Fruit fly (Drosophila melanogaster) whole organism, pupa: ENCODE results near the gene Gr68a.

Experiments used
- CG10348 ChIP-seq: fragments of 200-800 bp; sonication (Bioruptor generic); IDR thresholded peaks from 2 replicates; pipeline ENCODE4 v1.3.6; 2022; ENCODE audit warnings: missing biosample characterization, missing genetic modification characterization
- CG12605 ChIP-seq: fragments of 200-800 bp; sonication (Bioruptor generic); IDR thresholded peaks from 2 replicates; pipeline ENCODE4 v1.3.6; 2022; ENCODE audit warnings: missing biosample characterization, missing genetic modification characterization
- CG13204 ChIP-seq: fragments of 200-800 bp; sonication (Bioruptor generic); optimal IDR thresholded peaks from 2 replicates; lab custom pipeline; 2018; ENCODE audit warnings: missing biosample characterization, mild to moderate bottlenecking, missing genetic modification characterization, moderate library complexity
- CG14655 ChIP-seq: fragments of 200-800 bp; sonication (Bioruptor generic); optimal IDR thresholded peaks from 3 replicates; lab custom pipeline; 2017; ENCODE audit warnings: mild to moderate bottlenecking, missing biosample characterization, missing genetic modification reagents, missing genetic modification characterization
- CG15710 ChIP-seq: fragments of 200-800 bp; sonication (Bioruptor generic); optimal IDR thresholded peaks from 2 replicates; lab custom pipeline; 2018; ENCODE audit warnings: missing biosample characterization, mild to moderate bottlenecking, missing genetic modification characterization, moderate library complexity
- CG17806 ChIP-seq: fragments of 200-800 bp; sonication (Bioruptor generic); optimal IDR thresholded peaks from 2 replicates; lab custom pipeline; 2018; ENCODE audit warnings: missing biosample characterization, mild to moderate bottlenecking, missing genetic modification characterization, moderate library complexity
- CG32121 ChIP-seq: fragments of 200-800 bp; sonication (Bioruptor generic); IDR thresholded peaks from 2 replicates; pipeline ENCODE4 v1.3.6; 2022; ENCODE audit warnings: missing biosample characterization, missing genetic modification characterization
- CG34367 ChIP-seq: fragments of 200-800 bp; sonication (Bioruptor generic); optimal IDR thresholded peaks from 2 replicates; lab custom pipeline; 2018; ENCODE audit warnings: missing biosample characterization, mild to moderate bottlenecking, missing genetic modification characterization
- CG4496 ChIP-seq: fragments of 200-800 bp; sonication (Bioruptor generic); IDR thresholded peaks from 3 replicates; pipeline ENCODE4 v1.3.6; 2022; ENCODE audit warnings: missing biosample characterization, missing genetic modification characterization
- CG8159 ChIP-seq: fragments of 200-800 bp; sonication (Bioruptor generic); optimal IDR thresholded peaks from 3 replicates; lab custom pipeline; 2018; ENCODE audit warnings: missing biosample characterization, mild to moderate bottlenecking, missing genetic modification characterization, moderate library complexity
- CG8301 ChIP-seq: fragments of 200-800 bp; sonication (Bioruptor generic); optimal IDR thresholded peaks from 2 replicates; lab custom pipeline; 2018; ENCODE audit warnings: missing biosample characterization, mild to moderate bottlenecking, missing genetic modification characterization
- CG9948 ChIP-seq: fragments of 200-800 bp; sonication (Bioruptor generic); optimal IDR thresholded peaks from 2 replicates; lab custom pipeline; 2018; ENCODE audit warnings: missing biosample characterization, mild to moderate bottlenecking, missing genetic modification characterization, moderate library complexity
- D1 ChIP-seq: fragments of 200-800 bp; sonication (Bioruptor generic); optimal IDR thresholded peaks from 2 replicates; lab custom pipeline; 2018; ENCODE audit warnings: missing biosample characterization, mild to moderate bottlenecking, missing genetic modification characterization, moderate library complexity
- EcR ChIP-seq: fragments of 200-800 bp; sonication (Bioruptor generic); optimal IDR thresholded peaks from 3 replicates; lab custom pipeline; 2019; ENCODE audit warnings: missing biosample characterization, missing genetic modification characterization, mild to moderate bottlenecking, moderate library complexity, missing genetic modification reagents
- Ets98B ChIP-seq: fragments of 200-800 bp; sonication (Bioruptor generic); IDR thresholded peaks from 2 replicates; pipeline ENCODE4 v1.3.6; 2022; ENCODE audit warnings: missing biosample characterization, missing genetic modification characterization
- Pif1A ChIP-seq: fragments of 200-800 bp; sonication (Bioruptor generic); optimal IDR thresholded peaks from 3 replicates; lab custom pipeline; 2016; ENCODE audit warnings: missing biosample characterization, missing genetic modification characterization
- Pif1B ChIP-seq: fragments of 200-800 bp; sonication (Bioruptor generic); optimal IDR thresholded peaks from 3 replicates; lab custom pipeline; 2016; ENCODE audit warnings: missing biosample characterization, missing genetic modification characterization
- Snoo ChIP-seq: fragments of 200-800 bp; sonication (Bioruptor generic); optimal IDR thresholded peaks from 3 replicates; lab custom pipeline; 2017; ENCODE audit warnings: missing biosample characterization, mild to moderate bottlenecking, missing genetic modification characterization, inconsistent platforms
- fd96Ca ChIP-seq: fragments of 200-800 bp; sonication (Bioruptor generic); IDR thresholded peaks from 3 replicates; pipeline ENCODE4 v1.3.6; 2022; ENCODE audit warnings: missing biosample characterization, missing genetic modification characterization
- gl ChIP-seq: fragments of 200-800 bp; sonication (Bioruptor generic); optimal IDR thresholded peaks from 2 replicates; lab custom pipeline; 2018; ENCODE audit warnings: missing biosample characterization, mild to moderate bottlenecking, missing genetic modification characterization
- rn ChIP-seq: fragments of 200-800 bp; sonication (Bioruptor generic); IDR thresholded peaks from 2 replicates; pipeline ENCODE4 v1.3.6; 2022; ENCODE audit warnings: missing biosample characterization, missing genetic modification characterization

Gene Gr68a

DNA sequence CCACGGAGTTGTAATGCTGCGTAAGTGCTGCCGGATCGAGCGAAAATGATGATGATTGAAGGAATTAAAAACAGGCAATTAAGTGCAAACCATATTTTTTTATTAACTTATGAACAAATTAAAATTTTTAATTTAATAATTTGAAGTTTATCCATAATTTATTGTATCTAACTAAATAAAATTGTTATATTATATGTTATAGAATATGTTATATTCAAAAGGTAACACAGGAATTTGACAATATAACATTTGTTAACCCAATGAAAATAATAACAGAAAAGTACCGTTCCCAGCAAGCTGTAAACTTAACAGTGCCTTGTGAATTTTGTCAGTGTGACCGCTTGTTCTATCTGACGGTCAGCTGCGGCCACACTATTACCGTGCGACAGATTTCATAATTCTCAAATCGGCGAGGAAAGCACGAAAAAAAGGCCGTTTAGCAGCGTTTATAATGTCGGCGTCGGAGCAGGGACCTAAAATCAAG, 42.4 kb upstream of the Gr68a start, which contains the start of the genes Ccdc56 and mtTFB1:
Gene Ccdc56 (plus strand): TSS at position 347 of the 484 bp plus-strand sequence.
Gene mtTFB1 (plus strand): TSS at position 347 of the 484 bp plus-strand sequence.
- TF ChIP-seq CG4496 (GFP tag; lab: Robert Waterston, UW) (peak; percentile 47; the same call in 2 of the 3 replicates), CG34367 (no peak)

DNA sequence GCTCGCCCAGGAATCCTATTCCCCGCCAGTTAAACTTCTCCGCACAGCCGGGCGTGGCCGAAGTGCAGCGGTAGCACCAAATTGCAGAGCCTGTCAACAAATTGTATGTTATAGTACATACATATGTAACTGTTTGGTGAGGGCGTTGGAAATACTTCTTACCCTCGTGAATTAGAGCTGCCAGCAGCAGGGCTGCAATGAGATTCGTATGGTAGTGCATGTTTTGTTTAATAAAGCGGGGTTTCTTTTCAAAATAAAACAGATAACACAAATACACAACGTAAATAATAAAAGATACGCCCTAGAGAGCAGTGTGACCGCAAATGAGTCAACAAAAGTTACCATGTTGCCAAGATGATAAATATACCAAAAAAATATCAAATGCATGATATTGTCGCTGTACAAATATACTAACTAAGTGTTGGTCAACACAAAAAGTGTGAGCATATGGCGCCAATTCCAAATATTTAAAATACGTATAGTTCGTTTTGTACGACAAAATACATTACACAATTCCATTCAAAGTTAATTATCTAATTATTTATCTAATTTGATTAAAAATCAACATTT, 40.0 kb upstream of the Gr68a start, which contains the start of gene crim:
Gene crim (minus strand): TSS at position 328 of the 570 bp plus-strand sequence.
- TF ChIP-seq CG15710 (tag; lab: Kevin White, UChicago) = no peak
- TF ChIP-seq Pif1A (GFP tag; lab: Kevin White, UChicago) = no peak
- TF ChIP-seq CG12605 (GFP tag; lab: Robert Waterston, UW) = peak; percentile 9; the same call in 1 of the 2 replicates
- no peak for TF ChIP-seq rn
- no peak for TF ChIP-seq CG10348 (GFP tag; lab: Robert Waterston, UW)
- TF ChIP-seq CG8301 (tag; lab: Kevin White, UChicago) = no peak
- TF ChIP-seq CG34367 = no peak

DNA sequence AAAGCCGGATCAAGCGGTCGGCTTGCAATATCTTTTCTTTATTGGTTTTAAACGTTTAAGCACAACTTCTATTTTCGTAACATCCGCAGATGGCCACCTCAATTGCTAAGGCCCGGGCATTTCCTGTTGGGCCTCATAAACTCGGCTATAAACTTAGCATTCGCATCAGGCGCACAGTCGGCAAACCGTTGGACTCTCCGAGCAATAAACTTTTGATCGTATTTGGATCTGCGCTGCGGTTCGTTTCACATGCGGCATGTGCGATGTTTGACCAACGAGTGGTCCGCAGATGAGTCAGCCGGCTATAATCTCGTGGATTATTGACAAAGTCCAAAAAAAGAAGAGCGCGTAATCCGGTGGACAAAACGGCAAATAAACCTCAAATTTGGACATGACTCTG, 39.3 kb upstream of the Gr68a start:
- TF ChIP-seq CG12605 (GFP tag; lab: Robert Waterston, UW) (no peak), CG4496 (GFP tag; lab: Robert Waterston, UW) (0 out of 3 replicates have a peak, but pooled peaks have one; percentile 24)

DNA sequence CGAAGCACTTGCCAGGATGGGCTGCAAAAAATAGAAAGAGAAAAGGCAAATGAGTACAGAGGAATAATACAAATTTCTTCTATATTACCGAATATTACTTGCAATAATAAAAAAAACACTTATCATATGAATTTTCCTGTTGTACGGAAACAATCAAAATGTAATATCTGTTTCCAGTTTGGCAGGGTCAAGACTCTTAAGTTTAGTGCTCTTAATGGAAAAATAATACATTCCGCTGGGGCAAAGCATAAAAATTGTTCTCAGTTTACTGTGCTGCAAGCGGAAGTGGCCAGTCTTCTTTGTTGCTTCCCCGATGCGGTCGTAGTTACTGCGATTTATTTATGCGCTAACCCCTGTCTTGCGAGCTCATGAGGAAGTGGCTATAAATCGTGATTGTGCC, 38.3 kb upstream of the Gr68a start:
- TF ChIP-seq Snoo = no peak
- TF ChIP-seq EcR = peak; percentile 6
- no peak for TF ChIP-seq CG12605 (GFP tag; lab: Robert Waterston, UW)
- TF ChIP-seq CG8159 = peak; percentile 55
- TF ChIP-seq Pif1A (GFP tag; lab: Kevin White, UChicago) = peak; percentile 33
- TF ChIP-seq CG17806 = peak; percentile 47
- no peak for TF ChIP-seq D1 (tag; lab: Kevin White, UChicago)
- TF ChIP-seq Pif1B (GFP tag; lab: Kevin White, UChicago) = no peak
- TF ChIP-seq CG13204 (GFP tag; lab: Kevin White, UChicago) = no peak
- no peak for TF ChIP-seq CG32121
- no peak for TF ChIP-seq Ets98B (GFP tag; lab: Robert Waterston, UW)
- TF ChIP-seq fd96Ca (GFP tag; lab: Robert Waterston, UW) = no peak
- no peak for TF ChIP-seq CG8301 (tag; lab: Kevin White, UChicago)
- TF ChIP-seq rn = no peak
- no peak for TF ChIP-seq gl
- no peak for TF ChIP-seq CG4496 (GFP tag; lab: Robert Waterston, UW)
- peak; percentile 56 for TF ChIP-seq CG9948
- TF ChIP-seq CG10348 (GFP tag; lab: Robert Waterston, UW) = no peak
- TF ChIP-seq CG34367 = peak; percentile 13
- no peak for TF ChIP-seq CG15710 (tag; lab: Kevin White, UChicago)
- peak; percentile 23 for TF ChIP-seq CG14655 (GFP tag; lab: Kevin White, UChicago)

DNA sequence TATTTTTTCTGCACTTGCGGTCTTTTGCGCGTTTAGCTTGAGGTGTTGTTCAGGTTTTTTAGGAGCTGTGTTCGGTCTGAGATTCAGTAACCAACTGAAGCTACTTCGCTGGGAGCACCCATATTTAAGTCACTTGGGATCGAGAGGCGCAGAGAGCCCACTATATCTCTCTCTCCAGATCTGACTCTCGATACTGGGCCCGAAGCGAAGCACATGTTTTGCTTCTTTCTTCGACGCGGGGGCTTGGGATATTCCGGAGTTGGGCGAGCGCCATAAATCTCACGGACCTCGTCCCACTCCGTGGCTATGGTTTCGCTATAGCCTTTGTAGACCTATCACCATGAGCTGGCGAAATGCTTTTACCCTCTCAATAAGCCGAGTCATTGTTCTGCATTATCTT, 35.9 kb upstream of the Gr68a start, which contains the start of gene CG14132:
Gene CG14132 (minus strand): TSS at position 99 of the 400 bp plus-strand sequence.
- TF ChIP-seq CG4496 (GFP tag; lab: Robert Waterston, UW) = 0 out of 3 replicates have a peak, but pooled peaks have one; percentile 30
- TF ChIP-seq EcR = peak; percentile 43
- TF ChIP-seq CG8301 (tag; lab: Kevin White, UChicago) = no peak
- TF ChIP-seq fd96Ca (GFP tag; lab: Robert Waterston, UW) = peak; percentile 36; the same call in 1 of the 3 replicates

DNA sequence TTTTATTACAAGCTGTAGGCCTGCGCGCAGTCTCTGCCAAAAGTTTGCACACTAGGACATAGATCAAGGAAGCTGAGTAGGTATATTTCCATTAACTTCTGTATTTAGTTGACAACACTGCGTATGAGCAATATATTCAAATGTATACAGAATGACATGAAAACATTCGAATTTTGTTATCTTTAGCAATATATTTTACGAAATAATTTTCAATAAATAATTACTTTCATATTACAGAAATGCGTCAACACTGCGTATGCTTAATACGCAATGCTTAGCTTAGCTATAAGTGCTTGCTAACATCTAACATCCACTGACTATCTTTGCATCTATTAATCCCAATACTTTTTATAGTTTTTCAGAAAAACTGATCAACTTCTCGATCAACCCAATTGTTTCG, 34.8 kb upstream of the Gr68a start:
- TF ChIP-seq CG8159 (peak; percentile 60), CG34367 (no peak), CG4496 (GFP tag; lab: Robert Waterston, UW) (0 out of 3 replicates have a peak, but pooled peaks have one; percentile 6), CG15710 (tag; lab: Kevin White, UChicago) (peak; percentile 30), CG8301 (tag; lab: Kevin White, UChicago) (peak; percentile 35), CG14655 (GFP tag; lab: Kevin White, UChicago) (peak; percentile 41), Pif1B (GFP tag; lab: Kevin White, UChicago) (no peak), fd96Ca (GFP tag; lab: Robert Waterston, UW) (no peak), CG13204 (GFP tag; lab: Kevin White, UChicago) (peak; percentile 8)

DNA sequence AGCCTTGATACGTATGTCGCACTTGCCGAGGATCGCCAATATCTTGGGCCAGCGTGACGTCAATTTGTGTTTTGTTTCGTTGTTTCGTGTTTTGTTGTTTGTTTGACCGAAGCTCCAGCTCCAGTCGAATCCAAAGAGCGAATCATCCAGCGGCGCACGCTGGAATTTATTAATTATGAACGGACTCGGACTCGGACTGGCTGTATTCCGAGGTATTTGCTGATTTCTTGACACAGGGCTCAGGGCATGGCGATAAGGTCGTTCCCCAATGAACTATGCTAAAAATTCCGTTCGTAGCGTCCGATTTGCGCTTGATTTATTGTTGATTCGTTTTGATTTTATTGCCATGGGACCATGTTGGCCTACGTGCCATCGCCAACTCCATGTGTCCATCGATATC, 34.2 kb upstream of the Gr68a start:
- no peak for TF ChIP-seq D1 (tag; lab: Kevin White, UChicago)
- peak; percentile 28 for TF ChIP-seq EcR
